Worm (Caenorhabditis elegans) whole organism, young adult: Measurements from ENCODE around the gene F18E3.13.

Source experiments
- B0019.2 ChIP-seq: fragments of 200-800 bp; sonication (Bioruptor generic); conservative IDR thresholded peaks from 2 replicates; pipeline ENCODE4 v1.3.6; 2022; ENCODE audit warnings: missing genetic modification reagents, missing genetic modification characterization, missing compliant biosample characterization
- B0035.1 ChIP-seq: sonication (generic microtip); optimal IDR thresholded peaks from 2 replicates; lab custom pipeline; 2016; ENCODE audit warnings: missing genetic modification characterization, mild to moderate bottlenecking, missing compliant biosample characterization, missing genotype, missing genetic modification reagents
- B0261.1 ChIP-seq: sonication (generic microtip); optimal IDR thresholded peaks from 2 replicates; lab custom pipeline; 2016; ENCODE audit warnings: mild to moderate bottlenecking, missing genetic modification characterization, moderate library complexity, missing compliant biosample characterization
- C17E4.6 ChIP-seq: fragments of 200-800 bp; sonication (Bioruptor generic); IDR thresholded peaks from 2 replicates; pipeline ENCODE4 v1.3.6; 2022; ENCODE audit warnings: missing genetic modification reagents, missing genetic modification characterization, missing compliant biosample characterization
- D2030.7 ChIP-seq: fragments of 200-800 bp; sonication (Bioruptor generic); IDR thresholded peaks from 2 replicates; pipeline ENCODE4 v1.3.6; 2022; ENCODE audit warnings: missing genetic modification reagents, missing genetic modification characterization, missing compliant biosample characterization
- F37B4.10 ChIP-seq: fragments of 200-800 bp; sonication (Bioruptor generic); IDR thresholded peaks from 2 replicates; pipeline ENCODE4 v1.3.6; 2022; ENCODE audit warnings: missing genetic modification characterization, missing compliant biosample characterization
- F39B2.1 ChIP-seq: fragments of 200-800 bp; sonication (Bioruptor generic); IDR thresholded peaks from 2 replicates; pipeline ENCODE4 v1.3.6; 2022; ENCODE audit warnings: missing genetic modification reagents, missing genetic modification characterization, missing compliant biosample characterization
- F49E8.2 ChIP-seq: sonication (generic microtip); optimal IDR thresholded peaks from 3 replicates; lab custom pipeline; 2017; ENCODE audit warnings: missing genetic modification characterization, mild to moderate bottlenecking, missing compliant biosample characterization, antibody characterized with exemption, moderate library complexity; ENCODE audit not compliant: insufficient read depth
- F52B5.7 ChIP-seq: sonication (generic microtip); optimal IDR thresholded peaks from 2 replicates; lab custom pipeline; 2016; ENCODE audit warnings: mild to moderate bottlenecking, missing genetic modification characterization, missing compliant biosample characterization
- F57C9.4 ChIP-seq: sonication (generic microtip); optimal IDR thresholded peaks from 2 replicates; lab custom pipeline; 2017; ENCODE audit warnings: mild to moderate bottlenecking, missing genetic modification characterization, missing compliant biosample characterization
- Y67H2A.10 ChIP-seq: fragments of 200-800 bp; sonication (Bioruptor generic); conservative IDR thresholded peaks from 2 replicates; pipeline ENCODE4 v1.3.6; 2022; ENCODE audit warnings: missing genetic modification reagents, missing genetic modification characterization, missing compliant biosample characterization
- Y79H2A.3 ChIP-seq: fragments of 200-800 bp; sonication (Bioruptor generic); conservative IDR thresholded peaks from 2 replicates; pipeline ENCODE4 v1.3.6; 2022; ENCODE audit warnings: missing genetic modification reagents, missing genetic modification characterization, missing compliant biosample characterization
- Y95B8A.8 ChIP-seq: fragments of 200-800 bp; sonication (Bioruptor generic); IDR thresholded peaks from 2 replicates; pipeline ENCODE4 v1.3.6; 2022; ENCODE audit warnings: missing genetic modification reagents, missing genetic modification characterization, missing compliant biosample characterization
- ZK185.1 ChIP-seq: sonication (generic microtip); optimal IDR thresholded peaks from 2 replicates; lab custom pipeline; 2016; ENCODE audit warnings: mild to moderate bottlenecking, missing genetic modification characterization, missing compliant biosample characterization; ENCODE audit not compliant: poor library complexity, severe bottlenecking
- akir-1 ChIP-seq: fragments of 200-800 bp; sonication (Bioruptor generic); optimal IDR thresholded peaks from 2 replicates; lab custom pipeline; 2018; ENCODE audit warnings: mild to moderate bottlenecking, missing genetic modification characterization, moderate library complexity, missing compliant biosample characterization
- ama-1 ChIP-seq, 3 experiments: fragments of 150-350 bp in 1 of 3; sonication (generic microtip) in 2 of 3; optimal IDR thresholded peaks; 2 replicates each; lab custom pipeline; 2014 to 2018; ENCODE audit warnings: missing biosample characterization in 2 of 3, missing genetic modification characterization in 2 of 3, missing genetic modification reagents in 2 of 3
- aptf-2 ChIP-seq: fragments of 200-800 bp; sonication (Bioruptor generic); conservative IDR thresholded peaks from 2 replicates; pipeline ENCODE4 v1.3.6; 2022; ENCODE audit warnings: missing genetic modification reagents, missing genetic modification characterization, missing compliant biosample characterization
- athp-1 ChIP-seq: sonication (generic microtip); optimal IDR thresholded peaks from 2 replicates; lab custom pipeline; 2017; ENCODE audit warnings: mild to moderate bottlenecking, missing genetic modification characterization, missing compliant biosample characterization
- attf-3 ChIP-seq: fragments of 200-800 bp; sonication (Bioruptor generic); conservative IDR thresholded peaks from 2 replicates; pipeline ENCODE4 v1.3.6; 2022; ENCODE audit warnings: missing genetic modification reagents, missing genetic modification characterization, missing compliant biosample characterization
- ccch-3 ChIP-seq: fragments of 200-800 bp; sonication (Bioruptor generic); optimal IDR thresholded peaks from 2 replicates; lab custom pipeline; 2018; ENCODE audit warnings: mild to moderate bottlenecking, missing genetic modification characterization, missing compliant biosample characterization
- cebp-1 ChIP-seq, 2 experiments: fragments of 200-800 bp in 1 of 2; sonication (Bioruptor generic) in 1 of 2; sonication (generic microtip) in 1 of 2; IDR thresholded peaks in 1 of 2; optimal IDR thresholded peaks in 1 of 2; 2 replicates each; pipeline versions ENCODE4 v1.3.6 to Lab custom; 2017 to 2022; ENCODE audit warnings: missing compliant biosample characterization in 2 of 2, missing genetic modification characterization in 2 of 2, mild to moderate bottlenecking in 1 of 2, missing genetic modification reagents in 1 of 2, moderate library complexity in 1 of 2
- ceh-27 ChIP-seq: fragments of 200-800 bp; sonication (Bioruptor generic); optimal IDR thresholded peaks from 2 replicates; lab custom pipeline; 2018; ENCODE audit warnings: mild to moderate bottlenecking, missing genetic modification characterization, moderate library complexity, missing compliant biosample characterization
- ceh-40 ChIP-seq: fragments of 200-800 bp; sonication (Bioruptor generic); IDR thresholded peaks from 2 replicates; pipeline ENCODE4 v1.3.6; 2022; ENCODE audit warnings: missing genetic modification characterization, missing compliant biosample characterization
- ceh-58 ChIP-seq: fragments of 200-800 bp; sonication (Bioruptor generic); IDR thresholded peaks from 2 replicates; pipeline ENCODE4 v1.3.6; 2022; ENCODE audit warnings: missing genetic modification characterization, missing compliant biosample characterization
- chd-7 ChIP-seq: sonication (generic microtip); optimal IDR thresholded peaks from 2 replicates; lab custom pipeline; 2016; ENCODE audit warnings: mild to moderate bottlenecking, missing genetic modification characterization, moderate library complexity, missing compliant biosample characterization
- dpl-1 ChIP-seq: fragments of 150-350 bp; optimal IDR thresholded peaks from 2 replicates; lab custom pipeline; 2014; ENCODE audit warnings: missing biosample characterization, missing genetic modification reagents, missing genetic modification characterization
- ets-4 ChIP-seq: fragments of 200-800 bp; sonication (Bioruptor generic); optimal IDR thresholded peaks from 2 replicates; lab custom pipeline; 2018; ENCODE audit warnings: mild to moderate bottlenecking, missing genetic modification characterization, missing compliant biosample characterization
- him-1 ChIP-seq: sonication (generic microtip); optimal IDR thresholded peaks from 2 replicates; lab custom pipeline; 2016; ENCODE audit warnings: missing genotype, missing genetic modification reagents, missing genetic modification characterization, missing compliant biosample characterization
- hmg-1.2 ChIP-seq: fragments of 200-800 bp; sonication (Bioruptor generic); IDR thresholded peaks from 2 replicates; pipeline ENCODE4 v1.3.6; 2022; ENCODE audit warnings: missing genetic modification reagents, missing genetic modification characterization, missing compliant biosample characterization
- hrde-1 ChIP-seq: sonication (generic microtip); optimal IDR thresholded peaks from 2 replicates; lab custom pipeline; 2016; ENCODE audit warnings: missing genetic modification characterization, mild to moderate bottlenecking, missing compliant biosample characterization, moderate library complexity, missing genotype, missing genetic modification reagents, borderline replicate concordance
- lsy-27 ChIP-seq: sonication (generic microtip); optimal IDR thresholded peaks from 2 replicates; lab custom pipeline; 2017; ENCODE audit warnings: missing genetic modification characterization, mild to moderate bottlenecking, missing compliant biosample characterization, antibody characterized with exemption, missing genotype, borderline replicate concordance; ENCODE audit not compliant: insufficient read depth
- mel-28 ChIP-seq: sonication (generic microtip); optimal IDR thresholded peaks from 2 replicates; lab custom pipeline; 2016; ENCODE audit warnings: borderline replicate concordance, mild to moderate bottlenecking, missing genetic modification characterization, missing compliant biosample characterization
- mes-4 ChIP-seq: sonication (generic microtip); optimal IDR thresholded peaks from 2 replicates; lab custom pipeline; 2016; ENCODE audit warnings: missing genotype, missing genetic modification characterization, missing compliant biosample characterization
- nfya-1 ChIP-seq: sonication (generic microtip); optimal IDR thresholded peaks from 2 replicates; lab custom pipeline; 2017; ENCODE audit warnings: antibody characterized with exemption, missing compliant biosample characterization, missing genetic modification characterization, borderline replicate concordance; ENCODE audit not compliant: insufficient read depth
- nfya-2 ChIP-seq: fragments of 200-800 bp; sonication (Bioruptor generic); IDR thresholded peaks from 2 replicates; pipeline ENCODE4 v1.3.6; 2022; ENCODE audit warnings: missing genetic modification reagents, missing genetic modification characterization, missing compliant biosample characterization
- nhr-27 ChIP-seq: fragments of 200-800 bp; sonication (Bioruptor generic); optimal IDR thresholded peaks from 2 replicates; lab custom pipeline; 2018; ENCODE audit warnings: mild to moderate bottlenecking, missing genetic modification characterization, moderate library complexity, missing compliant biosample characterization
- repo-1 ChIP-seq: sonication (generic microtip); optimal IDR thresholded peaks from 2 replicates; lab custom pipeline; 2017; ENCODE audit warnings: mild to moderate bottlenecking, missing genetic modification characterization, missing compliant biosample characterization
- rpc-1 ChIP-seq, 2 experiments: fragments of 150-350 bp in 1 of 2; sonication (generic microtip) in 1 of 2; optimal IDR thresholded peaks; 2 replicates each; lab custom pipeline; 2014 to 2018; ENCODE audit warnings: missing biosample characterization in 1 of 2, missing genetic modification characterization in 1 of 2, missing genetic modification reagents in 1 of 2, missing genotype in 1 of 2
- sea-2 ChIP-seq: fragments of 200-800 bp; sonication (Bioruptor generic); IDR thresholded peaks from 2 replicates; pipeline ENCODE4 v1.3.6; 2022; ENCODE audit warnings: missing genetic modification characterization, missing compliant biosample characterization
- snpc-1.1 ChIP-seq: sonication (generic microtip); optimal IDR thresholded peaks from 2 replicates; lab custom pipeline; 2017; ENCODE audit warnings: missing genetic modification characterization, mild to moderate bottlenecking, missing compliant biosample characterization, antibody characterized with exemption, moderate library complexity, missing genotype, missing genetic modification reagents; ENCODE audit not compliant: insufficient read depth
- sptf-2 ChIP-seq: fragments of 200-800 bp; sonication (Bioruptor generic); optimal IDR thresholded peaks from 2 replicates; lab custom pipeline; 2018; ENCODE audit warnings: mild to moderate bottlenecking, missing genetic modification characterization, missing compliant biosample characterization
- tbx-9 ChIP-seq: sonication (generic microtip); optimal IDR thresholded peaks from 2 replicates; lab custom pipeline; 2016; ENCODE audit warnings: borderline replicate concordance, missing genetic modification characterization, inconsistent platforms, missing compliant biosample characterization
- tlf-1 ChIP-seq: fragments of 200-800 bp; sonication (Bioruptor generic); optimal IDR thresholded peaks from 2 replicates; lab custom pipeline; 2018; ENCODE audit warnings: mild to moderate bottlenecking, missing genetic modification characterization, missing compliant biosample characterization
- xnd-1 ChIP-seq: sonication (generic microtip); optimal IDR thresholded peaks from 2 replicates; lab custom pipeline; 2016; ENCODE audit warnings: missing genotype, missing genetic modification reagents, missing genetic modification characterization, missing compliant biosample characterization
- ztf-26 ChIP-seq: sonication (generic microtip); optimal IDR thresholded peaks from 2 replicates; lab custom pipeline; 2017; ENCODE audit warnings: missing genetic modification characterization, missing compliant biosample characterization
- ztf-28 ChIP-seq: fragments of 200-800 bp; sonication (Bioruptor generic); IDR thresholded peaks from 2 replicates; pipeline ENCODE4 v1.3.6; 2022; ENCODE audit warnings: missing genetic modification reagents, missing genetic modification characterization, missing compliant biosample characterization
- ztf-6 ChIP-seq: fragments of 200-800 bp; sonication (Bioruptor generic); IDR thresholded peaks from 2 replicates; pipeline ENCODE4 v1.3.6; 2022; ENCODE audit warnings: missing genetic modification reagents, missing genetic modification characterization, missing compliant biosample characterization

F18E3.13 gene

DNA sequence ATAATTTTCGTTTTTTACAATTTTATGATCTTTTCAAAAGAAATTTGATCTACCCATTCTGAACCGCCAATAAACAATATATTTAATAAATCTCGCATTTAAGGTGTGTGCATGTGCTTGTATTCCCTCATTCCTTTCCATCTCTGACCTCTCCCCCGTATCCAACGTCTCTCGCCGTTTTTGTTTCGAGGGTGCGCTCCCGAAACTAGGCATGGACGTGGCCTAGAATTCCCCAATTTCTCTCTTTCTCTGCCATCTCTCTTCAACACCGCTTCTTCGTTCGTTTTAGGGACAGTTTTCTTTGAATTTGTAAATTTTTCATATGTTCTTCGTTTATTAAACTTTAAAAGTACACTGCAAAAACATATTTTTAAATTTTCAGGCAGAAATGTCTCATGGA, 49.5 kb downstream of the F18E3.13 start, which contains the start of gene F25E5.1 (continued):
- TF ChIP-seq nfya-1 (tag; lab: Kevin White, UChicago) (no peak), ccch-3 (GFP tag; lab: Kevin White, UChicago) (no peak), repo-1 (tag; lab: Kevin White, UChicago) (no peak), aptf-2 (GFP tag; lab: Robert Waterston, UW) (no peak), ZK185.1 (tag; lab: Kevin White, UChicago) (peak; percentile 50), sea-2 (GFP tag; lab: Robert Waterston, UW) (no peak), akir-1 (GFP tag; lab: Kevin White, UChicago) (no peak), rpc-1 (optimal IDR thresholded peaks at IDR 0.05; lab: Kevin White, UChicago) (no peak), rpc-1 (tag; optimal IDR thresholded peaks at IDR 0.05; lab: Kevin White, UChicago) (no peak), ztf-28 (no peak), F49E8.2 (tag; lab: Kevin White, UChicago) (no peak), B0261.1 (tag; lab: Kevin White, UChicago) (no peak), tlf-1 (no peak), ceh-40 (no peak), B0035.1 (tag; lab: Kevin White, UChicago) (no peak), mel-28 (tag; lab: Kevin White, UChicago) (no peak), ztf-26 (tag; lab: Kevin White, UChicago) (no peak), F57C9.4 (no peak), C17E4.6 (GFP tag; lab: Robert Waterston, UW) (no peak), cebp-1 (GFP tag; IDR thresholded peaks at IDR 0.05; lab: Robert Waterston, UW) (no peak), cebp-1 (tag; optimal IDR thresholded peaks at IDR 0.05; lab: Kevin White, UChicago) (no peak), xnd-1 (peak; percentile 15), hmg-1.2 (GFP tag; lab: Robert Waterston, UW) (peak; percentile 69), snpc-1.1 (tag; lab: Kevin White, UChicago) (no peak), athp-1 (tag; lab: Kevin White, UChicago) (peak; percentile 61), hrde-1 (no peak), ama-1 (optimal IDR thresholded peaks at IDR 0.05; lab: Kevin White, UChicago) (no peak), ama-1 (GFP tag; optimal IDR thresholded peaks at IDR 0.05; lab: Kevin White, UChicago) (no peak), tbx-9 (tag; lab: Kevin White, UChicago) (no peak), F37B4.10 (GFP tag; lab: Robert Waterston, UW) (no peak), F39B2.1 (GFP tag; lab: Robert Waterston, UW) (no peak), ets-4 (GFP tag; lab: Kevin White, UChicago) (no peak), attf-3 (GFP tag; lab: Robert Waterston, UW) (0 out of 2 replicates have a peak, but pooled peaks have one; percentile 15), ceh-27 (peak; percentile 65), Y79H2A.3 (GFP tag; lab: Robert Waterston, UW) (no peak), Y95B8A.8 (GFP tag; lab: Robert Waterston, UW) (no peak), ceh-58 (GFP tag; lab: Robert Waterston, UW) (no peak), nfya-2 (GFP tag; lab: Robert Waterston, UW) (no peak), B0019.2 (GFP tag; lab: Robert Waterston, UW) (no peak), him-1 (tag; lab: Kevin White, UChicago) (no peak), nhr-27 (tag; lab: Kevin White, UChicago) (no peak), D2030.7 (GFP tag; lab: Robert Waterston, UW) (no peak), Y67H2A.10 (no peak), ztf-6 (GFP tag; lab: Robert Waterston, UW) (no peak), F52B5.7 (tag; lab: Kevin White, UChicago) (no peak), lsy-27 (tag; lab: Kevin White, UChicago) (no peak), mes-4 (tag; lab: Kevin White, UChicago) (no peak), dpl-1 (GFP tag; lab: Kevin White, UChicago) (no peak), chd-7 (no peak), sptf-2 (no peak)
